Fruit fly (Drosophila melanogaster) whole organism: ENCODE data around the gene caps.

Experiments
- CG8478 ChIP-seq: fragments of >200 bp; optimal IDR thresholded peaks from 2 replicates; lab custom pipeline; 2018; ENCODE audit warnings: inconsistent platforms
- Dll ChIP-seq: fragments of >200 bp; optimal IDR thresholded peaks from 2 replicates; lab custom pipeline; 2017
- EcR ChIP-seq, 2 experiments: fragments of >200 bp; optimal IDR thresholded peaks; 2 replicates each; lab custom pipeline; 2017; ENCODE audit warnings: missing biosample characterization in 2 of 2, missing genetic modification characterization in 2 of 2, missing genetic modification reagents in 2 of 2
- pan ChIP-seq: fragments of >200 bp; optimal IDR thresholded peaks from 2 replicates; lab custom pipeline; 2017
- psq ChIP-seq: fragments of >200 bp; optimal IDR thresholded peaks from 2 replicates; lab custom pipeline; 2017
- usp ChIP-seq: fragments of >200 bp; optimal IDR thresholded peaks from 2 replicates; lab custom pipeline; 2017; ENCODE audit warnings: missing biosample characterization, missing genetic modification characterization, mixed read lengths

- TF ChIP-seq psq (lab: Kevin White, UChicago) = no peak
- no peak for TF ChIP-seq Dll (lab: Kevin White, UChicago)
- TF ChIP-seq pan = no peak
- TF ChIP-seq EcR (GFP tag; optimal IDR thresholded peaks at IDR 0.05; lab: Kevin White, UChicago) = peak in 1 of 2 experiments; percentile 29
- TF ChIP-seq usp (GFP tag; lab: Kevin White, UChicago) = no peak
- TF ChIP-seq CG8478 = no peak
Observed at dm6 chr3L:13237056-13237455, 8.6 kb downstream of the caps start.
